Fruit fly (Drosophila melanogaster): ENCODE data around the gene ind.

ind gene

dm6 chr3L:15039510-15039909 lies 4.2 kb downstream of the ind start:
- TF ChIP-seq psq (optimal IDR thresholded peaks at IDR 0.05): no peak
- TF ChIP-seq Myc (optimal IDR thresholded peaks at IDR 0.05): no peak
- no peak for TF ChIP-seq Sin3A (optimal IDR thresholded peaks at IDR 0.05)
- no peak for TF ChIP-seq h (optimal IDR thresholded peaks at IDR 0.05)
- no peak for TF ChIP-seq insv (optimal IDR thresholded peaks at IDR 0.05)
- TF ChIP-seq ttk (optimal IDR thresholded peaks at IDR 0.05): no peak

- TF ChIP-seq insv (optimal IDR thresholded peaks at IDR 0.05) (no peak), psq (optimal IDR thresholded peaks at IDR 0.05) (no peak), Myc (optimal IDR thresholded peaks at IDR 0.05) (no peak), Sin3A (optimal IDR thresholded peaks at IDR 0.05) (no peak), ttk (optimal IDR thresholded peaks at IDR 0.05) (no peak), h (optimal IDR thresholded peaks at IDR 0.05) (no peak)
Observed at dm6 chr3L:15035585-15035984, 8.1 kb downstream of the ind start.

- TF ChIP-seq Myc (optimal IDR thresholded peaks at IDR 0.05): no peak
- no peak for TF ChIP-seq h (optimal IDR thresholded peaks at IDR 0.05)
- TF ChIP-seq ttk (optimal IDR thresholded peaks at IDR 0.05): no peak
- TF ChIP-seq psq (optimal IDR thresholded peaks at IDR 0.05): no peak
- no peak for TF ChIP-seq insv (optimal IDR thresholded peaks at IDR 0.05)
- TF ChIP-seq Sin3A (optimal IDR thresholded peaks at IDR 0.05): no peak
Observed at dm6 chr3L:15034714-15035076, 9.0 kb downstream of the ind start.

dm6 chr3L:15034061-15034713 lies 9.5 kb downstream of the ind start:
- TF ChIP-seq h (optimal IDR thresholded peaks at IDR 0.05): no peak
- TF ChIP-seq Myc (optimal IDR thresholded peaks at IDR 0.05): no peak
- TF ChIP-seq Sin3A (optimal IDR thresholded peaks at IDR 0.05): no peak
- TF ChIP-seq psq (optimal IDR thresholded peaks at IDR 0.05): no peak
- no peak for TF ChIP-seq insv (optimal IDR thresholded peaks at IDR 0.05)

dm6 chr3L:15031773-15032172 lies 12.0 kb downstream of the ind start:
- TF ChIP-seq Sin3A (optimal IDR thresholded peaks at IDR 0.05) (no peak), insv (optimal IDR thresholded peaks at IDR 0.05) (no peak), psq (optimal IDR thresholded peaks at IDR 0.05) (no peak), h (optimal IDR thresholded peaks at IDR 0.05) (no peak), Myc (optimal IDR thresholded peaks at IDR 0.05) (no peak), ttk (optimal IDR thresholded peaks at IDR 0.05) (no peak)

dm6 chr3L:15023192-15023591 lies 20.5 kb downstream of the ind start, which contains the start of gene CG32148:
Gene CG32148 (plus strand): TSS chr3L:15023492.
- no peak for TF ChIP-seq Sin3A (optimal IDR thresholded peaks at IDR 0.05)
- no peak for TF ChIP-seq h (optimal IDR thresholded peaks at IDR 0.05)
- TF ChIP-seq ttk (optimal IDR thresholded peaks at IDR 0.05): no peak
- TF ChIP-seq psq (optimal IDR thresholded peaks at IDR 0.05): no peak
- TF ChIP-seq Myc (optimal IDR thresholded peaks at IDR 0.05): no peak
- no peak for TF ChIP-seq insv (optimal IDR thresholded peaks at IDR 0.05)

- no peak for TF ChIP-seq Sin3A (optimal IDR thresholded peaks at IDR 0.05)
- TF ChIP-seq h (optimal IDR thresholded peaks at IDR 0.05): no peak
- TF ChIP-seq insv (optimal IDR thresholded peaks at IDR 0.05): no peak
- no peak for TF ChIP-seq psq (optimal IDR thresholded peaks at IDR 0.05)
- no peak for TF ChIP-seq ttk (optimal IDR thresholded peaks at IDR 0.05)
- TF ChIP-seq Myc (optimal IDR thresholded peaks at IDR 0.05): no peak
Observed at dm6 chr3L:15021008-15021407, 22.7 kb downstream of the ind start.

- TF ChIP-seq Sin3A (optimal IDR thresholded peaks at IDR 0.05): no peak
Observed at dm6 chr3L:15013957-15014692, 29.6 kb downstream of the ind start, which contains the start of gene Reck. Gene Reck (minus strand): TSS chr3L:15014062.

dm6 chr3L:15013296-15013695 lies 30.4 kb downstream of the ind start:
- TF ChIP-seq Myc (optimal IDR thresholded peaks at IDR 0.05) (no peak), ttk (optimal IDR thresholded peaks at IDR 0.05) (no peak), h (optimal IDR thresholded peaks at IDR 0.05) (no peak), insv (optimal IDR thresholded peaks at IDR 0.05) (no peak), Sin3A (optimal IDR thresholded peaks at IDR 0.05) (no peak), psq (optimal IDR thresholded peaks at IDR 0.05) (no peak)

dm6 chr3L:15011638-15012335 lies 31.9 kb downstream of the ind start:
- TF ChIP-seq psq (optimal IDR thresholded peaks at IDR 0.05) (no peak), insv (optimal IDR thresholded peaks at IDR 0.05) (no peak), Myc (optimal IDR thresholded peaks at IDR 0.05) (no peak), ttk (optimal IDR thresholded peaks at IDR 0.05) (no peak), Sin3A (optimal IDR thresholded peaks at IDR 0.05) (no peak), h (optimal IDR thresholded peaks at IDR 0.05) (no peak)

dm6 chr3L:15011142-15011541 lies 32.6 kb downstream of the ind start:
- TF ChIP-seq h (optimal IDR thresholded peaks at IDR 0.05): no peak
- TF ChIP-seq ttk (optimal IDR thresholded peaks at IDR 0.05): no peak
- no peak for TF ChIP-seq Sin3A (optimal IDR thresholded peaks at IDR 0.05)
- no peak for TF ChIP-seq Myc (optimal IDR thresholded peaks at IDR 0.05)
- TF ChIP-seq insv (optimal IDR thresholded peaks at IDR 0.05): no peak
- TF ChIP-seq psq (optimal IDR thresholded peaks at IDR 0.05): no peak

- no peak for TF ChIP-seq h (optimal IDR thresholded peaks at IDR 0.05)
- no peak for TF ChIP-seq Myc (optimal IDR thresholded peaks at IDR 0.05)
- TF ChIP-seq ttk (optimal IDR thresholded peaks at IDR 0.05): no peak
- TF ChIP-seq Sin3A (optimal IDR thresholded peaks at IDR 0.05): no peak
- TF ChIP-seq psq (optimal IDR thresholded peaks at IDR 0.05): no peak
- TF ChIP-seq insv (optimal IDR thresholded peaks at IDR 0.05): no peak
Observed at dm6 chr3L:15010601-15011000, 33.1 kb downstream of the ind start.
